Comparison of ENCODE assay signal across 6 fruit fly cellular contexts in the genomic region with DNA sequence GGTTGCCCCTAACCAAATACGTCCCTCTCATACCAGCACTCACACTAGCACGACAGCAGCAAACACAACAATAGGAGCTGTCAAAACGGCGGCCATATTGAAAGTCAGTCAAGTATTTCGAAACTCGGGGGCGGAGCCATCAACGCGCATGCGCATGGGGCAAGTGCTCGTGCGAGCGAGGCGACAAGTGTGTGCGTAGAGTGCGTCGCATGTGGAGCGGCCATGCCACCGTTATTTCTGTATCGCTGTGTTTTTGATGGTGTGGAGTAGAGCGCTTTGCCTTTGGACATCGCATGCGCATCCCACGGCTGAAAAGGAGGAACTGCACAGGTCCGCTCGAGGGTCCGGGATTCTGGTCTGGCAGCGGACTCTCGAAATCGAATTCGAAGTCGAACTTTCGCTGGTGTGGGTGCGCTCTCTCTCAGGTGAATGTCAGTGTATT.
TF ChIP-seq lines count a peak whose summit lies in the region.

No protein-coding gene starts in this region.

- TF ChIP-seq CTCF in whole organism, embryonic (GFP tag; optimal IDR thresholded peaks at IDR 0.05; lab: Kevin White, UChicago), result no peak

TF ChIP-seq in whole organism, 6 proteins besides CTCF, POLR2A, EP300 and RAD21:
- TF ChIP-seq pan (optimal IDR thresholded peaks at IDR 0.05; lab: Kevin White, UChicago), result no peak
- no peak for TF ChIP-seq psq (optimal IDR thresholded peaks at IDR 0.05; lab: Kevin White, UChicago)
- no peak for TF ChIP-seq usp (GFP tag; optimal IDR thresholded peaks at IDR 0.05; lab: Kevin White, UChicago)
- peak; percentile 35 for TF ChIP-seq Dll (optimal IDR thresholded peaks at IDR 0.05; lab: Kevin White, UChicago)
- peak; percentile 62 for TF ChIP-seq CG8478 (optimal IDR thresholded peaks at IDR 0.05; lab: Kevin White, UChicago)
- no peak for TF ChIP-seq EcR (GFP tag; optimal IDR thresholded peaks at IDR 0.05; lab: Kevin White, UChicago)

TF ChIP-seq in whole organism, adult, 20 proteins besides CTCF, POLR2A, EP300 and RAD21:
- TF ChIP-seq CG7101 (tag; optimal IDR thresholded peaks at IDR 0.05; lab: Kevin White, UChicago) (no peak), tj (GFP tag; optimal IDR thresholded peaks at IDR 0.05; lab: Kevin White, UChicago) (no peak), cnc (optimal IDR thresholded peaks at IDR 0.05; lab: Kevin White, UChicago) (no peak), CG5204 (GFP tag; optimal IDR thresholded peaks at IDR 0.05; lab: Kevin White, UChicago) (no peak), pad (GFP tag; optimal IDR thresholded peaks at IDR 0.05; lab: Kevin White, UChicago) (peak; percentile 57), kay (GFP tag; lab: Kevin White, UChicago; ENCODE audit: borderline replicate concordance) (no peak), toe (GFP tag; optimal IDR thresholded peaks at IDR 0.05; lab: Kevin White, UChicago) (no peak), cic (GFP tag; optimal IDR thresholded peaks at IDR 0.05; lab: Kevin White, UChicago) (no peak), CG33017 (tag; optimal IDR thresholded peaks at IDR 0.05; lab: Kevin White, UChicago) (no peak)
TF ChIP-seq in whole organism, adult: peak in this region for 1.

TF ChIP-seq in whole organism, embryonic, 481 proteins besides CTCF, POLR2A, EP300 and RAD21 (continues in another document):
- TF ChIP-seq CG32767 (GFP tag; IDR thresholded peaks at IDR 0.05; lab: Robert Waterston, UW), result peak; percentile 86
- TF ChIP-seq CG1832 (GFP tag; optimal IDR thresholded peaks at IDR 0.05; lab: Kevin White, UChicago), result peak; percentile 95
- peak; percentile 49 for TF ChIP-seq Jarid2 (GFP tag; optimal IDR thresholded peaks at IDR 0.05; lab: Kevin White, UChicago)
- no peak for TF ChIP-seq sug (tag; optimal IDR thresholded peaks at IDR 0.05; lab: Kevin White, UChicago)
- 0 out of 3 replicates have a peak, but pooled peaks have one; percentile 27 for TF ChIP-seq zen2 (GFP tag; IDR thresholded peaks at IDR 0.05; lab: Robert Waterston, UW; ENCODE audit: partially characterized antibody)
- TF ChIP-seq H2.0 (GFP tag; IDR thresholded peaks at IDR 0.05; lab: Robert Waterston, UW), result 0 out of 2 replicates have a peak, but pooled peaks have one; percentile 16
- TF ChIP-seq CG10321 (GFP tag; IDR thresholded peaks at IDR 0.05; lab: Robert Waterston, UW), result peak; percentile 98
- TF ChIP-seq crol (GFP tag; IDR thresholded peaks at IDR 0.05; lab: Robert Waterston, UW), result peak; percentile 68
- peak; percentile 23; the same call in 1 of the 2 replicates for TF ChIP-seq sim (GFP tag; IDR thresholded peaks at IDR 0.05; lab: Robert Waterston, UW)
- TF ChIP-seq cad (GFP tag; optimal IDR thresholded peaks at IDR 0.05; lab: Kevin White, UChicago), result peak; percentile 5
- no peak for TF ChIP-seq CG1529 (GFP tag; optimal IDR thresholded peaks at IDR 0.05; lab: Kevin White, UChicago)
- peak; percentile 51 to 56 for TF ChIP-seq Trl (optimal IDR thresholded peaks at IDR 0.05; lab: Kevin White, UChicago)
- no peak for TF ChIP-seq Trl (GFP tag; optimal IDR thresholded peaks at IDR 0.05; lab: Kevin White, UChicago)
- peak; percentile 5 for TF ChIP-seq tin (GFP tag; optimal IDR thresholded peaks at IDR 0.05; lab: Kevin White, UChicago)
- TF ChIP-seq CG17186 (GFP tag; optimal IDR thresholded peaks at IDR 0.05; lab: Kevin White, UChicago), result no peak
- peak; percentile 98 for TF ChIP-seq cg (GFP tag; optimal IDR thresholded peaks at IDR 0.05; lab: Kevin White, UChicago)
- TF ChIP-seq CG4282 (GFP tag; optimal IDR thresholded peaks at IDR 0.05; lab: Kevin White, UChicago), result peak; percentile 2

TF ChIP-seq in whole organism, prepupa, 60 proteins besides CTCF, POLR2A, EP300 and RAD21:
- TF ChIP-seq fkh (GFP tag; optimal IDR thresholded peaks at IDR 0.05; lab: Kevin White, UChicago) (peak; percentile 87), CG1621 (tag; optimal IDR thresholded peaks at IDR 0.05; lab: Kevin White, UChicago) (no peak), achi (GFP tag; optimal IDR thresholded peaks at IDR 0.05; lab: Kevin White, UChicago) (peak; percentile 55), Eip78C (GFP tag; lab: Kevin White, UChicago) (peak; percentile 75), ss (GFP tag; optimal IDR thresholded peaks at IDR 0.05; lab: Kevin White, UChicago) (peak in 1 of 2 experiments; percentile 30), Sox102F (GFP tag; optimal IDR thresholded peaks at IDR 0.05; lab: Kevin White, UChicago) (peak; percentile 46), svp (GFP tag; lab: Kevin White, UChicago) (peak; percentile 13), spab (GFP tag; optimal IDR thresholded peaks at IDR 0.05; lab: Kevin White, UChicago) (no peak), Lpt (GFP tag; optimal IDR thresholded peaks at IDR 0.05; lab: Kevin White, UChicago) (no peak)

TF ChIP-seq in whole organism, pupa, 21 proteins besides CTCF, POLR2A, EP300 and RAD21:
- TF ChIP-seq Snoo (tag; optimal IDR thresholded peaks at IDR 0.05; lab: Kevin White, UChicago), result no peak
- no peak for TF ChIP-seq CG14655 (GFP tag; optimal IDR thresholded peaks at IDR 0.05; lab: Kevin White, UChicago)
- no peak for TF ChIP-seq rn (GFP tag; IDR thresholded peaks at IDR 0.05; lab: Robert Waterston, UW)
- peak; percentile 27 for TF ChIP-seq D1 (tag; optimal IDR thresholded peaks at IDR 0.05; lab: Kevin White, UChicago)
TF ChIP-seq in whole organism, pupa: peak in this region for 1.

TF ChIP-seq in whole organism, wandering third instar larva, 38 proteins besides CTCF, POLR2A, EP300 and RAD21:
- TF ChIP-seq Myc (optimal IDR thresholded peaks at IDR 0.05; lab: Kevin White, UChicago), result peak; percentile 79
- TF ChIP-seq sage (GFP tag; optimal IDR thresholded peaks at IDR 0.05; lab: Kevin White, UChicago), result no peak
- peak; percentile 22 for TF ChIP-seq Vsx2 (GFP tag; optimal IDR thresholded peaks at IDR 0.05; lab: Kevin White, UChicago; ENCODE audit: partially characterized antibody)
- TF ChIP-seq Abd-B (GFP tag; optimal IDR thresholded peaks at IDR 0.05; lab: Kevin White, UChicago), result no peak
- peak; percentile 41 for TF ChIP-seq Dif (GFP tag; optimal IDR thresholded peaks at IDR 0.05; lab: Kevin White, UChicago; ENCODE audit: partially characterized antibody)
- TF ChIP-seq brk (GFP tag; optimal IDR thresholded peaks at IDR 0.05; lab: Kevin White, UChicago), result no peak
- no peak for TF ChIP-seq Jra (GFP tag; optimal IDR thresholded peaks at IDR 0.05; lab: Kevin White, UChicago)
- TF ChIP-seq psq (GFP tag; optimal IDR thresholded peaks at IDR 0.05; lab: Kevin White, UChicago), result no peak
- TF ChIP-seq h (GFP tag; optimal IDR thresholded peaks at IDR 0.05; lab: Kevin White, UChicago), result no peak
- TF ChIP-seq rgr (GFP tag; optimal IDR thresholded peaks at IDR 0.05; lab: Kevin White, UChicago), result no peak
- TF ChIP-seq Hr78 (GFP tag; optimal IDR thresholded peaks at IDR 0.05; lab: Kevin White, UChicago), result peak; percentile 26
- no peak for TF ChIP-seq jim (GFP tag; optimal IDR thresholded peaks at IDR 0.05; lab: Kevin White, UChicago)
- no peak for TF ChIP-seq dsf (GFP tag; optimal IDR thresholded peaks at IDR 0.05; lab: Kevin White, UChicago; ENCODE audit: borderline replicate concordance)
- no peak for TF ChIP-seq Mio (GFP tag; optimal IDR thresholded peaks at IDR 0.05; lab: Kevin White, UChicago)
- TF ChIP-seq tai (GFP tag; optimal IDR thresholded peaks at IDR 0.05; lab: Kevin White, UChicago), result no peak
- no peak for TF ChIP-seq Dfd (GFP tag; optimal IDR thresholded peaks at IDR 0.05; lab: Kevin White, UChicago)
- no peak for TF ChIP-seq dmrt93B (GFP tag; optimal IDR thresholded peaks at IDR 0.05; lab: Kevin White, UChicago)
- TF ChIP-seq foxo (GFP tag; optimal IDR thresholded peaks at IDR 0.05; lab: Kevin White, UChicago), result no peak
- TF ChIP-seq CrebA (GFP tag; optimal IDR thresholded peaks at IDR 0.05; lab: Kevin White, UChicago; ENCODE audit: borderline replicate concordance), result no peak
- no peak for TF ChIP-seq Hnf4 (GFP tag; optimal IDR thresholded peaks at IDR 0.05; lab: Kevin White, UChicago)
- TF ChIP-seq GATAd (GFP tag; optimal IDR thresholded peaks at IDR 0.05; lab: Kevin White, UChicago), result no peak
- peak; percentile 9 for TF ChIP-seq sv (GFP tag; optimal IDR thresholded peaks at IDR 0.05; lab: Kevin White, UChicago)
- TF ChIP-seq Sp1 (GFP tag; optimal IDR thresholded peaks at IDR 0.05; lab: Kevin White, UChicago), result no peak
- TF ChIP-seq woc (GFP tag; optimal IDR thresholded peaks at IDR 0.05; lab: Kevin White, UChicago), result no peak
- peak; percentile 71 for TF ChIP-seq Hr83 (GFP tag; optimal IDR thresholded peaks at IDR 0.05; lab: Kevin White, UChicago; ENCODE audit: poor library complexity, severe bottlenecking)
- TF ChIP-seq N (GFP tag; optimal IDR thresholded peaks at IDR 0.05; lab: Kevin White, UChicago), result peak; percentile 66
- TF ChIP-seq pan (optimal IDR thresholded peaks at IDR 0.05; lab: Kevin White, UChicago), result no peak
- no peak for TF ChIP-seq CG32264 (GFP tag; optimal IDR thresholded peaks at IDR 0.05; lab: Kevin White, UChicago)
- TF ChIP-seq dl (GFP tag; optimal IDR thresholded peaks at IDR 0.05; lab: Kevin White, UChicago; ENCODE audit: insufficient read depth in 1 of 2, partially characterized antibody in 2 of 2), result peak in 1 of 2 experiments; percentile 41
- no peak for TF ChIP-seq HLH106 (tag; optimal IDR thresholded peaks at IDR 0.05; lab: Kevin White, UChicago)
- TF ChIP-seq fru (GFP tag; optimal IDR thresholded peaks at IDR 0.05; lab: Kevin White, UChicago), result no peak
- TF ChIP-seq CG9705 (GFP tag; optimal IDR thresholded peaks at IDR 0.05; lab: Kevin White, UChicago), result no peak
- no peak for TF ChIP-seq OdsH (GFP tag; optimal IDR thresholded peaks at IDR 0.05; lab: Kevin White, UChicago)
- no peak for TF ChIP-seq ey (GFP tag; optimal IDR thresholded peaks at IDR 0.05; lab: Kevin White, UChicago)
- TF ChIP-seq Rel (GFP tag; optimal IDR thresholded peaks at IDR 0.05; lab: Kevin White, UChicago), result no peak
- TF ChIP-seq Rel (tag; optimal IDR thresholded peaks at IDR 0.05; lab: Kevin White, UChicago), result no peak
- TF ChIP-seq br (GFP tag; optimal IDR thresholded peaks at IDR 0.05; lab: Kevin White, UChicago), result no peak
- TF ChIP-seq usp (GFP tag; optimal IDR thresholded peaks at IDR 0.05; lab: Kevin White, UChicago), result no peak
- TF ChIP-seq lola (GFP tag; optimal IDR thresholded peaks at IDR 0.05; lab: Kevin White, UChicago), result no peak
